Fruit fly (Drosophila melanogaster): ENCODE measurements around the gene CG32971.

- TF ChIP-seq CG1620 (GFP tag; optimal IDR thresholded peaks at IDR 0.05) (no peak), CG14711 (tag; optimal IDR thresholded peaks at IDR 0.05) (no peak), CG33017 (tag; optimal IDR thresholded peaks at IDR 0.05) (no peak), bab1 (GFP tag; optimal IDR thresholded peaks at IDR 0.05) (no peak), CG11617 (GFP tag; optimal IDR thresholded peaks at IDR 0.05) (no peak), kay (GFP tag; ENCODE audit: borderline replicate concordance) (no peak), CG7045 (GFP tag; optimal IDR thresholded peaks at IDR 0.05) (no peak), Hr96 (GFP tag; optimal IDR thresholded peaks at IDR 0.05) (no peak), cnc (optimal IDR thresholded peaks at IDR 0.05) (no peak), CG7101 (tag; optimal IDR thresholded peaks at IDR 0.05) (no peak), Crg-1 (GFP tag; optimal IDR thresholded peaks at IDR 0.05) (no peak), Clk (GFP tag; optimal IDR thresholded peaks at IDR 0.05) (no peak), CG5204 (GFP tag; optimal IDR thresholded peaks at IDR 0.05) (no peak)
These were observed at the start of gene CG32971 for dm6 chr2L:14274521-14274920.

Data from whole organism, adult.